Worm (Caenorhabditis elegans): Measurements from ENCODE around the gene vps-35.

Gene vps-35

ce11 chrII:5955638-5956167, 48.1 kb downstream of the vps-35 start:
- TF ChIP-seq sptf-2 (GFP tag; optimal IDR thresholded peaks at IDR 0.05) (no peak), K11D2.4 (GFP tag; IDR thresholded peaks at IDR 0.05) (no peak), nfyb-1 (GFP tag; IDR thresholded peaks at IDR 0.05) (no peak), F55B11.4 (tag; optimal IDR thresholded peaks at IDR 0.05; ENCODE audit: borderline replicate concordance, insufficient read depth) (no peak)

- TF ChIP-seq nhr-120 (GFP tag; IDR thresholded peaks at IDR 0.05), result no peak
- TF ChIP-seq hlh-12 (tag; optimal IDR thresholded peaks at IDR 0.05), result no peak
- no peak for TF ChIP-seq nhr-80 (tag; optimal IDR thresholded peaks at IDR 0.05)
- no peak for TF ChIP-seq mcd-1 (GFP tag; IDR thresholded peaks at IDR 0.05)
- TF ChIP-seq aptf-3 (GFP tag; IDR thresholded peaks at IDR 0.05), result no peak
- TF ChIP-seq F22D6.2 (tag; optimal IDR thresholded peaks at IDR 0.05), result no peak
- no peak for TF ChIP-seq gei-17 (GFP tag; optimal IDR thresholded peaks at IDR 0.05)
- TF ChIP-seq lin-26 (GFP tag; IDR thresholded peaks at IDR 0.05), result no peak
- no peak for TF ChIP-seq bed-1 (GFP tag; IDR thresholded peaks at IDR 0.05)
- TF ChIP-seq ets-4 (GFP tag; optimal IDR thresholded peaks at IDR 0.05), result no peak
- TF ChIP-seq ekl-4 (GFP tag; IDR thresholded peaks at IDR 0.05), result no peak
- no peak for TF ChIP-seq B0019.2 (GFP tag; conservative IDR thresholded peaks at IDR 0.05)
- TF ChIP-seq mel-28 (tag; optimal IDR thresholded peaks at IDR 0.05; ENCODE audit: borderline replicate concordance), result no peak
- TF ChIP-seq F39B2.1 (GFP tag; IDR thresholded peaks at IDR 0.05), result no peak
- TF ChIP-seq F33H1.4 (GFP tag; IDR thresholded peaks at IDR 0.05), result no peak
- TF ChIP-seq T26A5.8 (tag; optimal IDR thresholded peaks at IDR 0.05), result no peak
Measured at ce11 chrII:5956583-5956982, 49.0 kb downstream of the vps-35 start, which contains the start of gene casy-1. Gene casy-1, minus strand, starts transcription at chrII:5956683.

- TF ChIP-seq bed-1 (GFP tag; IDR thresholded peaks at IDR 0.05) (no peak), lsl-1 (GFP tag; optimal IDR thresholded peaks at IDR 0.05) (no peak), let-526 (GFP tag; IDR thresholded peaks at IDR 0.05) (no peak), D2030.7 (GFP tag; IDR thresholded peaks at IDR 0.05) (no peak), B0035.1 (tag; optimal IDR thresholded peaks at IDR 0.05) (no peak), B0261.1 (tag; optimal IDR thresholded peaks at IDR 0.05) (no peak), rec-8 (tag; optimal IDR thresholded peaks at IDR 0.05) (no peak), ccch-3 (GFP tag; optimal IDR thresholded peaks at IDR 0.05) (no peak), F22D6.2 (tag; optimal IDR thresholded peaks at IDR 0.05) (no peak), ceh-27 (GFP tag; optimal IDR thresholded peaks at IDR 0.05) (no peak), K12H6.12 (tag; optimal IDR thresholded peaks at IDR 0.05) (no peak), madf-3 (GFP tag; IDR thresholded peaks at IDR 0.05) (no peak), pbrm-1 (GFP tag; IDR thresholded peaks at IDR 0.05) (no peak), efl-1 (GFP tag; optimal IDR thresholded peaks at IDR 0.05) (no peak)
Measured at ce11 chrII:5957803-5958367, 50.3 kb downstream of the vps-35 start.

- TF ChIP-seq K11D2.4 (GFP tag; IDR thresholded peaks at IDR 0.05) (no peak), B0019.2 (GFP tag; conservative IDR thresholded peaks at IDR 0.05) (no peak), ccch-3 (GFP tag; optimal IDR thresholded peaks at IDR 0.05) (no peak), pbrm-1 (GFP tag; IDR thresholded peaks at IDR 0.05) (no peak), ceh-58 (GFP tag; IDR thresholded peaks at IDR 0.05) (no peak), hlh-12 (tag; optimal IDR thresholded peaks at IDR 0.05) (no peak), dpff-1 (tag; optimal IDR thresholded peaks at IDR 0.05) (no peak), unc-130 (GFP tag; optimal IDR thresholded peaks at IDR 0.05) (no peak), nhr-27 (tag; optimal IDR thresholded peaks at IDR 0.05) (no peak), ceh-91 (GFP tag; IDR thresholded peaks at IDR 0.05) (no peak), C17E4.6 (GFP tag; IDR thresholded peaks at IDR 0.05) (no peak), dpl-1 (GFP tag; optimal IDR thresholded peaks at IDR 0.05) (no peak), lin-40 (tag; optimal IDR thresholded peaks at IDR 0.05) (no peak)
Measured at ce11 chrII:5959575-5960119, 52.0 kb downstream of the vps-35 start.

All from whole organism, young adult.